Worm (Caenorhabditis elegans) whole organism, late embryonic: ENCODE results near the gene C09G9.5.

Source experiments
- K09A11.1 ChIP-seq: sonication (generic microtip); optimal IDR thresholded peaks from 2 replicates; lab custom pipeline; 2017; ENCODE audit warnings: antibody characterized with exemption, mild to moderate bottlenecking, missing genetic modification characterization, missing compliant biosample characterization; ENCODE audit not compliant: insufficient read depth
- T23F11.4 ChIP-seq: fragments of 200-800 bp; sonication (Bioruptor generic); optimal IDR thresholded peaks from 2 replicates; lab custom pipeline; 2018; ENCODE audit warnings: mild to moderate bottlenecking, missing genetic modification characterization, missing compliant biosample characterization
- ceh-14 ChIP-seq: sonication (generic microtip); optimal IDR thresholded peaks from 2 replicates; lab custom pipeline; 2016; ENCODE audit warnings: missing genotype, missing genetic modification characterization, missing compliant biosample characterization
- ceh-19 ChIP-seq: fragments of 200-800 bp; sonication (Bioruptor generic); optimal IDR thresholded peaks from 2 replicates; lab custom pipeline; 2018; ENCODE audit warnings: mild to moderate bottlenecking, missing genetic modification characterization, missing compliant biosample characterization
- ceh-30 ChIP-seq: fragments of 150-350 bp; optimal IDR thresholded peaks from 2 replicates; lab custom pipeline; 2014; ENCODE audit warnings: missing biosample characterization, missing genetic modification characterization
- ceh-31 ChIP-seq: sonication (generic microtip); optimal IDR thresholded peaks from 2 replicates; lab custom pipeline; 2016; ENCODE audit warnings: missing genetic modification characterization, missing compliant biosample characterization
- ceh-48 ChIP-seq: sonication (generic microtip); optimal IDR thresholded peaks from 2 replicates; lab custom pipeline; 2016; ENCODE audit warnings: missing genetic modification characterization, inconsistent platforms, missing compliant biosample characterization
- dve-1 ChIP-seq: sonication (generic microtip); optimal IDR thresholded peaks from 2 replicates; lab custom pipeline; 2017; ENCODE audit warnings: antibody characterized with exemption, mild to moderate bottlenecking, missing genetic modification characterization, missing compliant biosample characterization
- elt-2 ChIP-seq: sonication (generic microtip); optimal IDR thresholded peaks from 2 replicates; lab custom pipeline; 2016; ENCODE audit warnings: missing genetic modification reagents, missing genetic modification characterization, missing compliant biosample characterization
- ets-4 ChIP-seq: sonication (generic microtip); optimal IDR thresholded peaks from 2 replicates; lab custom pipeline; 2016; ENCODE audit warnings: missing genetic modification characterization, missing compliant biosample characterization
- fax-1 ChIP-seq: sonication (generic microtip); optimal IDR thresholded peaks from 2 replicates; lab custom pipeline; 2016; ENCODE audit warnings: missing genotype, missing genetic modification characterization, missing compliant biosample characterization
- fkh-10 ChIP-seq: fragments of 150-350 bp; optimal IDR thresholded peaks from 2 replicates; lab custom pipeline; 2014; ENCODE audit warnings: missing biosample characterization, missing genetic modification reagents, missing genetic modification characterization
- fkh-6 ChIP-seq: sonication (generic microtip); optimal IDR thresholded peaks from 2 replicates; lab custom pipeline; 2016; ENCODE audit warnings: missing genetic modification characterization, missing compliant biosample characterization
- gmeb-2 ChIP-seq: sonication (generic microtip); optimal IDR thresholded peaks from 2 replicates; lab custom pipeline; 2016; ENCODE audit warnings: missing genetic modification characterization, inconsistent platforms, missing compliant biosample characterization
- hlh-30 ChIP-seq: sonication (generic microtip); optimal IDR thresholded peaks from 2 replicates; lab custom pipeline; 2017; ENCODE audit warnings: antibody characterized with exemption, missing genetic modification characterization, missing compliant biosample characterization; ENCODE audit not compliant: insufficient read depth
- lim-6 ChIP-seq: sonication (generic microtip); optimal IDR thresholded peaks from 2 replicates; lab custom pipeline; 2016; ENCODE audit warnings: missing genetic modification characterization, missing compliant biosample characterization
- nfya-1 ChIP-seq: sonication (generic microtip); optimal IDR thresholded peaks from 2 replicates; lab custom pipeline; 2017; ENCODE audit warnings: missing genetic modification characterization, mild to moderate bottlenecking, missing compliant biosample characterization, antibody characterized with exemption, moderate library complexity
- nhr-11 ChIP-seq: fragments of 150-350 bp; optimal IDR thresholded peaks from 2 replicates; lab custom pipeline; 2014; ENCODE audit warnings: missing biosample characterization, missing genetic modification characterization
- odd-2 ChIP-seq: sonication (generic microtip); optimal IDR thresholded peaks from 2 replicates; lab custom pipeline; 2017; ENCODE audit warnings: antibody characterized with exemption, mild to moderate bottlenecking, missing genetic modification characterization, missing compliant biosample characterization
- pax-1 ChIP-seq: fragments of 150-350 bp; optimal IDR thresholded peaks from 2 replicates; lab custom pipeline; 2014; ENCODE audit warnings: missing biosample characterization, missing genetic modification characterization
- pros-1 ChIP-seq: fragments of 150-350 bp; optimal IDR thresholded peaks from 2 replicates; lab custom pipeline; 2014; ENCODE audit warnings: missing biosample characterization, missing genetic modification reagents, missing genetic modification characterization
- ref-2 ChIP-seq: sonication (generic microtip); optimal IDR thresholded peaks from 2 replicates; lab custom pipeline; 2016; ENCODE audit warnings: missing genetic modification characterization, missing compliant biosample characterization
- sox-2 ChIP-seq: fragments of 200-800 bp; sonication (Bioruptor generic); IDR thresholded peaks from 2 replicates; pipeline ENCODE4 v1.3.6; 2022; ENCODE audit warnings: missing genetic modification reagents, missing genetic modification characterization, missing compliant biosample characterization
- sox-4 ChIP-seq: sonication (generic microtip); optimal IDR thresholded peaks from 2 replicates; lab custom pipeline; 2017; ENCODE audit warnings: mild to moderate bottlenecking, missing genetic modification characterization, inconsistent platforms, missing compliant biosample characterization
- unc-3 ChIP-seq, 2 experiments: fragments of 200-800 bp in 1 of 2; sonication (Bioruptor generic) in 1 of 2; sonication (generic microtip) in 1 of 2; conservative IDR thresholded peaks in 1 of 2; optimal IDR thresholded peaks in 1 of 2; 2 replicates each; pipeline versions ENCODE4 v1.3.6 to Lab custom; 2016 to 2022; ENCODE audit warnings: missing compliant biosample characterization in 2 of 2, missing genetic modification characterization in 2 of 2, missing genetic modification reagents in 1 of 2
- unc-42 ChIP-seq: sonication (generic microtip); optimal IDR thresholded peaks from 2 replicates; lab custom pipeline; 2016; ENCODE audit warnings: missing genotype, missing genetic modification characterization, missing compliant biosample characterization
- unc-55 ChIP-seq: sonication (generic microtip); optimal IDR thresholded peaks from 2 replicates; lab custom pipeline; 2017; ENCODE audit warnings: missing biosample characterization, missing genetic modification reagents, missing genetic modification characterization
- unc-86 ChIP-seq: sonication (generic microtip); optimal IDR thresholded peaks from 2 replicates; lab custom pipeline; 2016; ENCODE audit warnings: missing genetic modification characterization, missing compliant biosample characterization
- zip-5 ChIP-seq: sonication (generic microtip); optimal IDR thresholded peaks from 2 replicates; lab custom pipeline; 2016; ENCODE audit warnings: missing genetic modification characterization, missing compliant biosample characterization

C09G9.5 gene

DNA sequence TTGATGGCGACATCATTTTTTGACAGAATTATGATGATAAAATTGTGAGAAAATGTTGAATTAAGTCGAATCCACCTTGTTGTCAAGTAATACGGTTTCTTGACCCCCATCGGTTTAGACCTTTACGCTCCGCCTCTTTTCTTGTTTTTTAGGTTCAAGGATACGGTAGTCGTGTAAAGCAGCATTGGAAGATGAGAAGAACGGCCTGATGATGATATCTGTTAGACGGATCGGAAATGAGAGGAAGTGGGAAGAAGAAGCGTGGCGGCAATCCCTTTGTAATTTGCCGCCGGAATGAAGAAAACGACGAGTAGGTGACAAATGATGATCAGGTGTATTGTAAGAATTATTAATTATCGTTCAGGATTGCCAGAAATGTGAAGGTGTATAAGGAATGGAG, 6.5 kb upstream of the C09G9.5 start, which contains the start of gene npax-4:
TSS of gene npax-4 (minus strand) at position 101 of the 400 bp plus-strand sequence.
- TF ChIP-seq nhr-11 (tag; lab: Kevin White, UChicago) (no peak), ets-4 (tag; lab: Kevin White, UChicago) (no peak), odd-2 (no peak)

- TF ChIP-seq gmeb-2 (tag; lab: Kevin White, UChicago) (no peak), zip-5 (tag; lab: Kevin White, UChicago) (no peak)
Measured at ce11 chrIV:8881181-8881580, 5.1 kb upstream of the C09G9.5 start, which contains the start of gene C09G9.8. C09G9.8 (plus strand) TSS chrIV:8881481.

DNA sequence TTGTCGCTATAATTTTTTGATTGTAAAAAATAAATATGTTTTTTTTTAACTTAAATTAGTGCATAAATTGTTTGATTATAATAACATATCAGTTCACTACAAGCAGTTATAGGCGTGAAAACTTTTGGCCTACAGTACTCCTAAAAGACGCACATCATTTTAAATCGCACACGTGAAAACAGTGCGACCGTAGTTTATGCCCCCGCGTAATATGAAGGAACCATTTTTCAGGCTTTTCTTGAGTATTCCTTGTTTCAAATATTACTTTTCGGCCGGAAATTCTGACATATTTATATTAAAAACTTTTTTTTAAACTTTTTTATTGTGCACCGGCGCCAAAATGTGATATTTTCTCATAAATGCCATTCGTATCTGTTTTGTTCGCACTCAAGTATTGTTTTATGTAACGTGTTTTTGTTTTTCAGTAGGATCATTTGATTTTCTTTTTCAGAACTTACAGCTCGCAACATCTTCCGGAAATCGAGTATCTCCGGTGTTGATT, 2.2 kb downstream of the C09G9.5 start, which contains the start of gene oma-1:
TSS of gene oma-1 (plus strand) at position 452 of the 502 bp plus-strand sequence.
- TF ChIP-seq unc-3 (GFP tag; conservative IDR thresholded peaks at IDR 0.05; lab: Robert Waterston, UW): no peak
- TF ChIP-seq unc-3 (tag; optimal IDR thresholded peaks at IDR 0.05; lab: Kevin White, UChicago): no peak
- no peak for TF ChIP-seq ref-2 (tag; lab: Kevin White, UChicago)
- TF ChIP-seq pros-1 (tag; lab: Kevin White, UChicago): no peak
- no peak for TF ChIP-seq lim-6 (tag; lab: Kevin White, UChicago)

- TF ChIP-seq ceh-19 (GFP tag; lab: Kevin White, UChicago): no peak
- peak; percentile 21 for TF ChIP-seq hlh-30
- TF ChIP-seq ceh-30 (tag; lab: Kevin White, UChicago): peak; percentile 13
- no peak for TF ChIP-seq elt-2 (tag; lab: Kevin White, UChicago)
- no peak for TF ChIP-seq unc-3 (GFP tag; conservative IDR thresholded peaks at IDR 0.05; lab: Robert Waterston, UW)
- TF ChIP-seq unc-3 (tag; optimal IDR thresholded peaks at IDR 0.05; lab: Kevin White, UChicago): no peak
- no peak for TF ChIP-seq dve-1 (tag; lab: Kevin White, UChicago)
- peak; percentile 17 for TF ChIP-seq ceh-14 (tag; lab: Kevin White, UChicago)
- TF ChIP-seq unc-42 (tag; lab: Kevin White, UChicago): peak; percentile 85
- peak; percentile 36 for TF ChIP-seq unc-86
- peak; percentile 8 for TF ChIP-seq fkh-10 (GFP tag; lab: Kevin White, UChicago)
- TF ChIP-seq fkh-6 (tag; lab: Kevin White, UChicago): no peak
- peak; percentile 16 for TF ChIP-seq ceh-31
Measured at ce11 chrIV:8891131-8891530, 4.8 kb downstream of the C09G9.5 start, which contains the start of gene spr-2. spr-2 (plus strand) TSS chrIV:8891462.

DNA sequence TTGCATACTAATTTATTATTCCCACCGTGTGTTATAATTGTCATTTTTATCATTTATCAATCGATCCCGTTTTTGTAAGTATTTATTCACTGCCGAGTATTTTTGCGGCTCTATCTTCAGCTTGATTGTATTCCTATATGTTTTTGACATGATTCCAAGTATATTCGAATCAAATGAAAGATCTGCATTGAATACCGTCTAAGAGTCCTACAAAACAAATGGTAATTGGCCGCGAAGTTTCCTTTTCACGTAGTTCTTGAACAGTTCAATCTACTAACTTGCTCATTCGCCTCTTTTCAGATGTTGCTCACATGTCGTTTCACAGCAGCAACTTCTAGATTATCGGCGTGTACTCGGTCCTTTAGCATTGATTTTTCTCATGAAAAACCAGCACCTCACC, 6.2 kb downstream of the C09G9.5 start, which contains the start of gene C27B7.2:
TSS of gene C27B7.2 (plus strand) at position 301 of the 400 bp plus-strand sequence.
- TF ChIP-seq sox-2 (GFP tag; lab: Robert Waterston, UW) (no peak), ceh-30 (tag; lab: Kevin White, UChicago) (no peak), ets-4 (tag; lab: Kevin White, UChicago) (no peak), T23F11.4 (no peak), ceh-48 (tag; lab: Kevin White, UChicago) (no peak), fax-1 (tag; lab: Kevin White, UChicago) (no peak), sox-4 (tag; lab: Kevin White, UChicago) (no peak)

- TF ChIP-seq pax-1 (peak; percentile 46), unc-55 (peak; percentile 62), K09A11.1 (tag; lab: Kevin White, UChicago) (no peak), ceh-31 (peak; percentile 40), hlh-30 (peak; percentile 55), nfya-1 (tag; lab: Kevin White, UChicago) (peak; percentile 0)
Measured at ce11 chrIV:8893746-8894145, 7.4 kb downstream of the C09G9.5 start, which contains the start of gene rad-54.L2. rad-54.L2 (plus strand) TSS chrIV:8894077.
